Fruit fly (Drosophila melanogaster): ENCODE data around the gene CG42346.

CG42346 gene

dm6 chrX:22833534-22833933 lies 1.3 kb downstream of the CG42346 start (continued):
- TF ChIP-seq klu (GFP tag; IDR thresholded peaks at IDR 0.05) = no peak
- no peak for TF ChIP-seq aop (GFP tag; IDR thresholded peaks at IDR 0.05)
- TF ChIP-seq CG18619 (GFP tag; optimal IDR thresholded peaks at IDR 0.05) = peak; percentile 2
- TF ChIP-seq eyg (GFP tag; optimal IDR thresholded peaks at IDR 0.05) = peak; percentile 7
- no peak for TF ChIP-seq CG2202 (tag; optimal IDR thresholded peaks at IDR 0.05)
- no peak for TF ChIP-seq Hmx (GFP tag; optimal IDR thresholded peaks at IDR 0.05)
- no peak for TF ChIP-seq Taf1 (GFP tag; IDR thresholded peaks at IDR 0.05)
- TF ChIP-seq cwo (GFP tag; optimal IDR thresholded peaks at IDR 0.05) = peak; percentile 5
- no peak for TF ChIP-seq CG12104 (GFP tag; optimal IDR thresholded peaks at IDR 0.05)
- TF ChIP-seq Jarid2 (GFP tag; optimal IDR thresholded peaks at IDR 0.05) = no peak
- peak; percentile 63; the same call in 1 of the 2 replicates for TF ChIP-seq sens-2 (GFP tag; IDR thresholded peaks at IDR 0.05)
- TF ChIP-seq grn (GFP tag; optimal IDR thresholded peaks at IDR 0.05) = no peak
- TF ChIP-seq CG18011 (GFP tag; optimal IDR thresholded peaks at IDR 0.05) = no peak
- TF ChIP-seq cas (GFP tag; IDR thresholded peaks at IDR 0.05) = no peak
- peak; percentile 73 for TF ChIP-seq CG31441 (GFP tag; IDR thresholded peaks at IDR 0.05)
- no peak for TF ChIP-seq CG4730 (GFP tag; IDR thresholded peaks at IDR 0.05)
- peak; percentile 34 for TF ChIP-seq tio (GFP tag; optimal IDR thresholded peaks at IDR 0.05)
- peak; percentile 26 for TF ChIP-seq CG8944 (GFP tag; optimal IDR thresholded peaks at IDR 0.05)
- no peak for TF ChIP-seq hbn (GFP tag; IDR thresholded peaks at IDR 0.05; ENCODE audit: partially characterized antibody)
- TF ChIP-seq CG5953 (GFP tag; IDR thresholded peaks at IDR 0.05) = peak; percentile 49; the same call in 1 of the 2 replicates
- TF ChIP-seq slou (GFP tag; optimal IDR thresholded peaks at IDR 0.05) = peak; percentile 3
- no peak for TF ChIP-seq CG15601 (tag; optimal IDR thresholded peaks at IDR 0.05)
- peak; percentile 31 for TF ChIP-seq CG33213 (GFP tag; optimal IDR thresholded peaks at IDR 0.05)
- peak; percentile 26 for TF ChIP-seq org-1 (GFP tag; optimal IDR thresholded peaks at IDR 0.05)
- peak; percentile 87 for TF ChIP-seq sens (GFP tag)
- peak; percentile 2 for TF ChIP-seq tx (GFP tag; optimal IDR thresholded peaks at IDR 0.05)
- TF ChIP-seq Opbp (GFP tag; IDR thresholded peaks at IDR 0.05; ENCODE audit: partially characterized antibody) = no peak
- TF ChIP-seq crc (GFP tag; optimal IDR thresholded peaks at IDR 0.05) = no peak
- peak; percentile 44 to 55 for TF ChIP-seq Pdp1 (GFP tag; optimal IDR thresholded peaks at IDR 0.05)
- TF ChIP-seq CG17186 (GFP tag; optimal IDR thresholded peaks at IDR 0.05) = peak; percentile 13
- no peak for TF ChIP-seq pzg (GFP tag; optimal IDR thresholded peaks at IDR 0.05)
- TF ChIP-seq Meics (GFP tag; optimal IDR thresholded peaks at IDR 0.05) = peak; percentile 36
- TF ChIP-seq CG10209 (GFP tag; optimal IDR thresholded peaks at IDR 0.05) = peak; percentile 49
- peak; percentile 50; the same call in 1 of the 3 replicates for TF ChIP-seq so (GFP tag; IDR thresholded peaks at IDR 0.05)
- TF ChIP-seq fru (optimal IDR thresholded peaks at IDR 0.05) = no peak
- TF ChIP-seq sug (tag; optimal IDR thresholded peaks at IDR 0.05) = no peak
- TF ChIP-seq ranshi (GFP tag; IDR thresholded peaks at IDR 0.05) = 0 out of 2 replicates have a peak, but pooled peaks have one; percentile 12
- TF ChIP-seq lola (GFP tag; optimal IDR thresholded peaks at IDR 0.05) = peak in 1 of 3 experiments; percentile 41
- TF ChIP-seq vfl (GFP tag; optimal IDR thresholded peaks at IDR 0.05) = no peak
- TF ChIP-seq gro (GFP tag; optimal IDR thresholded peaks at IDR 0.05) = no peak
- peak; percentile 44 for TF ChIP-seq NfI (GFP tag; optimal IDR thresholded peaks at IDR 0.05)
- peak; percentile 54; the same call in 1 of the 3 replicates for TF ChIP-seq otp (GFP tag; IDR thresholded peaks at IDR 0.05)
- peak; percentile 55 for TF ChIP-seq CG18262 (tag; optimal IDR thresholded peaks at IDR 0.05)
- TF ChIP-seq tgo (GFP tag; IDR thresholded peaks at IDR 0.05) = peak; percentile 37; the same call in 1 of the 3 replicates
- peak; percentile 35 for TF ChIP-seq Mes4 (GFP tag; optimal IDR thresholded peaks at IDR 0.05)
- peak; percentile 1 for TF ChIP-seq CTCF (GFP tag; optimal IDR thresholded peaks at IDR 0.05)
- TF ChIP-seq gt (GFP tag; IDR thresholded peaks at IDR 0.05) = no peak
- TF ChIP-seq bcd (GFP tag; optimal IDR thresholded peaks at IDR 0.05) = peak; percentile 54
- peak; percentile 59 for TF ChIP-seq Ptx1 (GFP tag; IDR thresholded peaks at IDR 0.05)
- peak; percentile 68 for TF ChIP-seq unpg (GFP tag; optimal IDR thresholded peaks at IDR 0.05)
- no peak for TF ChIP-seq sna (GFP tag; IDR thresholded peaks at IDR 0.05; ENCODE audit: partially characterized antibody)
- TF ChIP-seq CG42726 (GFP tag; IDR thresholded peaks at IDR 0.05; ENCODE audit: partially characterized antibody) = no peak
